Worm (Caenorhabditis elegans) whole organism, early embryonic: ENCODE measurements around the gene wdr-62.

ENCODE experiments used
- B0310.2 ChIP-seq: sonication (generic microtip); optimal IDR thresholded peaks from 2 replicates; lab custom pipeline; 2016; ENCODE audit warnings: mild to moderate bottlenecking, missing genetic modification characterization, missing compliant biosample characterization
- F13C5.2 ChIP-seq: sonication (generic microtip); optimal IDR thresholded peaks from 2 replicates; lab custom pipeline; 2017; ENCODE audit warnings: mild to moderate bottlenecking, missing genetic modification characterization, inconsistent platforms, missing compliant biosample characterization
- aly-1 ChIP-seq: sonication (generic microtip); optimal IDR thresholded peaks from 2 replicates; lab custom pipeline; 2016; ENCODE audit warnings: missing genetic modification characterization, missing compliant biosample characterization
- ama-1 ChIP-seq: fragments of 150-350 bp; optimal IDR thresholded peaks from 2 replicates; lab custom pipeline; 2014
- ceh-13 ChIP-seq: fragments of 200-800 bp; sonication (Bioruptor generic); optimal IDR thresholded peaks from 2 replicates; lab custom pipeline; 2018; ENCODE audit warnings: mild to moderate bottlenecking, missing genetic modification characterization, missing compliant biosample characterization
- ceh-36 ChIP-seq: sonication (generic microtip); optimal IDR thresholded peaks from 2 replicates; lab custom pipeline; 2016; ENCODE audit warnings: missing genetic modification characterization, inconsistent platforms, missing compliant biosample characterization
- ets-7 ChIP-seq: sonication (generic microtip); optimal IDR thresholded peaks from 2 replicates; lab custom pipeline; 2016; ENCODE audit warnings: missing genotype, missing genetic modification characterization, missing compliant biosample characterization
- flt-1 ChIP-seq: fragments of 200-800 bp; sonication (Bioruptor generic); IDR thresholded peaks from 2 replicates; pipeline ENCODE4 v1.3.6; 2022; ENCODE audit warnings: missing genetic modification characterization, missing compliant biosample characterization
- hmbx-1 ChIP-seq: sonication (generic microtip); optimal IDR thresholded peaks from 2 replicates; lab custom pipeline; 2016; ENCODE audit warnings: mild to moderate bottlenecking, missing genetic modification characterization, missing compliant biosample characterization
- hmg-4 ChIP-seq: fragments of 200-800 bp; sonication (Bioruptor generic); optimal IDR thresholded peaks from 2 replicates; lab custom pipeline; 2018; ENCODE audit warnings: mild to moderate bottlenecking, missing genetic modification characterization, missing compliant biosample characterization
- hnd-1 ChIP-seq: sonication (generic microtip); optimal IDR thresholded peaks from 2 replicates; lab custom pipeline; 2016; ENCODE audit warnings: missing genetic modification characterization, missing compliant biosample characterization
- pes-1 ChIP-seq: fragments of 200-800 bp; sonication (Bioruptor generic); IDR thresholded peaks from 2 replicates; pipeline ENCODE4 v1.3.6; 2022; ENCODE audit warnings: missing genetic modification reagents, missing genetic modification characterization, missing compliant biosample characterization
- scrt-1 ChIP-seq: fragments of 200-800 bp; sonication (Bioruptor generic); IDR thresholded peaks from 2 replicates; pipeline ENCODE4 v1.3.6; 2022; ENCODE audit warnings: missing genetic modification characterization, missing compliant biosample characterization
- sea-1 ChIP-seq: fragments of 200-800 bp; sonication (Bioruptor generic); conservative IDR thresholded peaks from 2 replicates; pipeline ENCODE4 v1.3.6; 2022; ENCODE audit warnings: missing genetic modification characterization, missing compliant biosample characterization
- tbx-11 ChIP-seq: fragments of 200-800 bp; sonication (Bioruptor generic); IDR thresholded peaks from 2 replicates; pipeline ENCODE4 v1.3.6; 2022; ENCODE audit warnings: missing genetic modification characterization, missing compliant biosample characterization
- tbx-37 ChIP-seq: fragments of 200-800 bp; sonication (Bioruptor generic); conservative IDR thresholded peaks from 2 replicates; pipeline ENCODE4 v1.3.6; 2022; ENCODE audit warnings: missing genetic modification reagents, missing genetic modification characterization, missing compliant biosample characterization
- tra-4 ChIP-seq: sonication (generic microtip); optimal IDR thresholded peaks from 2 replicates; lab custom pipeline; 2017; ENCODE audit warnings: missing genetic modification characterization, missing compliant biosample characterization

The wdr-62 gene

ce11 chrV:9462605-9463004, 18.8 kb downstream of the wdr-62 start, which contains the start of gene F07D3.3:
Gene F07D3.3 (minus strand): TSS chrV:9462705.
- TF ChIP-seq pes-1 (GFP tag; lab: Robert Waterston, UW) (no peak), ets-7 (tag; lab: Kevin White, UChicago) (no peak), tbx-11 (no peak), scrt-1 (GFP tag; lab: Robert Waterston, UW) (no peak), hmbx-1 (tag; lab: Kevin White, UChicago) (no peak)

- TF ChIP-seq pes-1 (GFP tag; lab: Robert Waterston, UW) (no peak), B0310.2 (tag; lab: Kevin White, UChicago) (no peak), flt-1 (GFP tag; lab: Robert Waterston, UW) (no peak), tbx-37 (GFP tag; lab: Robert Waterston, UW) (no peak)
These were observed 21.7 kb downstream of the wdr-62 start for ce11 chrV:9465529-9465928.

- TF ChIP-seq tbx-11 (no peak), hmg-4 (GFP tag; lab: Kevin White, UChicago) (no peak), scrt-1 (GFP tag; lab: Robert Waterston, UW) (no peak), flt-1 (GFP tag; lab: Robert Waterston, UW) (no peak), sea-1 (GFP tag; lab: Robert Waterston, UW) (no peak), ama-1 (lab: Kevin White, UChicago) (no peak), aly-1 (tag; lab: Kevin White, UChicago) (no peak), ceh-36 (tag; lab: Kevin White, UChicago) (no peak), hnd-1 (tag; lab: Kevin White, UChicago) (no peak), hmbx-1 (tag; lab: Kevin White, UChicago) (no peak), pes-1 (GFP tag; lab: Robert Waterston, UW) (no peak), B0310.2 (tag; lab: Kevin White, UChicago) (no peak), F13C5.2 (no peak), tbx-37 (GFP tag; lab: Robert Waterston, UW) (no peak), tra-4 (tag; lab: Kevin White, UChicago) (no peak), ceh-13 (GFP tag; lab: Kevin White, UChicago) (no peak), ets-7 (tag; lab: Kevin White, UChicago) (no peak)
These were observed 27.8 kb downstream of the wdr-62 start, which contains the start of gene flp-6 for ce11 chrV:9471675-9472074. Gene flp-6 (plus strand): TSS chrV:9471975.

ce11 chrV:9473924-9474323, 30.1 kb downstream of the wdr-62 start:
- TF ChIP-seq hnd-1 (tag; lab: Kevin White, UChicago) = no peak
- TF ChIP-seq tbx-37 (GFP tag; lab: Robert Waterston, UW) = no peak
- no peak for TF ChIP-seq aly-1 (tag; lab: Kevin White, UChicago)

ce11 chrV:9477863-9478262, 34.0 kb downstream of the wdr-62 start, which contains the start of gene nas-3:
Gene nas-3 (plus strand): TSS chrV:9478163.
- TF ChIP-seq ceh-36 (tag; lab: Kevin White, UChicago) (no peak), hmg-4 (GFP tag; lab: Kevin White, UChicago) (no peak), B0310.2 (tag; lab: Kevin White, UChicago) (no peak), tbx-37 (GFP tag; lab: Robert Waterston, UW) (no peak), scrt-1 (GFP tag; lab: Robert Waterston, UW) (no peak), ets-7 (tag; lab: Kevin White, UChicago) (no peak), F13C5.2 (no peak), flt-1 (GFP tag; lab: Robert Waterston, UW) (no peak), ceh-13 (GFP tag; lab: Kevin White, UChicago) (no peak), sea-1 (GFP tag; lab: Robert Waterston, UW) (no peak), tra-4 (tag; lab: Kevin White, UChicago) (no peak), pes-1 (GFP tag; lab: Robert Waterston, UW) (no peak), ama-1 (lab: Kevin White, UChicago) (no peak), aly-1 (tag; lab: Kevin White, UChicago) (no peak), hmbx-1 (tag; lab: Kevin White, UChicago) (no peak)

DNA sequence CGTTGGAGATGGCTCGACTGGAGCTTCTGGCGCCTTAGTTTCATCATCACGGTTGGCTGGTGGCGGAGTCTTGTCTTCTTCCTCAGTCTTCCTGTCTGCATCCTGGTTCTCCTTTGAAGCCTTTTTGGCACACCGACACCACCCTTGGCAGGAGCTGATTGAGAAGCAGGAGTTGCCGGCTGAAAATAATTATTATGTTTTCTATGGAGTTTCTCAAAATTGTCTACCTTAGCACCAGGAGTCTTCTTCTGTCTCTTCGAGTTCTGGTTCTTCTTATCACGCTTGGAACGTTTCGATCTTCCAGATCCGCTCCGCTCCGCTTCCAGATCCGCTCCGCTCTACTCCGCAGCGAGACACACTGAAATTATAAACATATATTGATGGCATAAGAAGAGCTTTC, 36.7 kb downstream of the wdr-62 start, which contains the start of gene K06A4.6:
TSS of gene K06A4.6 (minus strand) at position 101 of the 400 bp plus-strand sequence.
- TF ChIP-seq flt-1 (GFP tag; lab: Robert Waterston, UW) (no peak), scrt-1 (GFP tag; lab: Robert Waterston, UW) (no peak), F13C5.2 (no peak)

- no peak for TF ChIP-seq ceh-13 (GFP tag; lab: Kevin White, UChicago)
- no peak for TF ChIP-seq pes-1 (GFP tag; lab: Robert Waterston, UW)
- TF ChIP-seq hnd-1 (tag; lab: Kevin White, UChicago) = no peak
- no peak for TF ChIP-seq scrt-1 (GFP tag; lab: Robert Waterston, UW)
- no peak for TF ChIP-seq ceh-36 (tag; lab: Kevin White, UChicago)
These were observed 39.9 kb downstream of the wdr-62 start, which contains the start of gene K06A4.2 for ce11 chrV:9483738-9484256. Gene K06A4.2 (plus strand): TSS chrV:9484206.

DNA sequence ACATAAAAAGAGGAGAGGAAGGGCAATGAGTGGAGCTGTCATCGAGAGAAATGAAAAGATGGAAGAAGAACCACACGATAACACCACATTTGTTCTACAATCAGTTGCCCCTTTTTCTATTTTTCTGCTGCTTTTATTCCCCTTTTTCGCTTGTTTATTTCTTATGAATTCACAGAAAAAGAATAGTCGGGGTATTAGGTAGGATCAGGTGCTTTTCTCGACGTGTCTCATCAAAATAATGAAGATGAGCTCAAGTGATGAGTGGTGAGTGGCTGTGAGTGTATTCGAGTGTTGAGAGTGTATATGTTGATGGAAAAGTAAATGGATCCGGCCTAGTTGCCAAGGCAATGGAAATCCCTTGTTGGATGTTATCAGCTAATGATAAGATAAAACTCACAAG, 41.7 kb downstream of the wdr-62 start:
- TF ChIP-seq sea-1 (GFP tag; lab: Robert Waterston, UW) = no peak
- TF ChIP-seq scrt-1 (GFP tag; lab: Robert Waterston, UW) = no peak
- TF ChIP-seq flt-1 (GFP tag; lab: Robert Waterston, UW) = no peak
- TF ChIP-seq F13C5.2 = no peak
- no peak for TF ChIP-seq ceh-13 (GFP tag; lab: Kevin White, UChicago)
- TF ChIP-seq pes-1 (GFP tag; lab: Robert Waterston, UW) = no peak
- TF ChIP-seq ama-1 (lab: Kevin White, UChicago) = no peak
- no peak for TF ChIP-seq ceh-36 (tag; lab: Kevin White, UChicago)
- TF ChIP-seq B0310.2 (tag; lab: Kevin White, UChicago) = no peak
- no peak for TF ChIP-seq hnd-1 (tag; lab: Kevin White, UChicago)
